Worm (Caenorhabditis elegans) whole organism, L1 larva: ENCODE results near the gene C49G7.13.

Experiments used
- aly-2 ChIP-seq: fragments of 150-350 bp; optimal IDR thresholded peaks from 2 replicates; lab custom pipeline; 2014; ENCODE audit warnings: missing biosample characterization, missing genetic modification characterization
- elt-3 ChIP-seq, 6 experiments: fragments of 150-350 bp in 1 of 6; sonication (generic microtip); optimal IDR thresholded peaks; 2 replicates each; lab custom pipeline; 2017 to 2018; ENCODE audit warnings: missing biosample characterization in 6 of 6, missing genetic modification characterization in 6 of 6, inconsistent platforms in 1 of 6
- lin-15B ChIP-seq: fragments of 150-350 bp; sonication (generic microtip); optimal IDR thresholded peaks from 3 replicates; lab custom pipeline; 2014; ENCODE audit warnings: missing biosample characterization, missing genetic modification characterization
- mab-9 ChIP-seq: fragments of 200-800 bp; sonication (Bioruptor generic); IDR thresholded peaks from 2 replicates; pipeline ENCODE4 v1.3.6; 2022; ENCODE audit warnings: missing genetic modification reagents, missing genetic modification characterization, missing compliant biosample characterization
- nhr-11 ChIP-seq: fragments of 150-350 bp; optimal IDR thresholded peaks from 2 replicates; lab custom pipeline; 2014; ENCODE audit warnings: missing biosample characterization, missing genetic modification characterization
- nhr-47 ChIP-seq: sonication (generic microtip); optimal IDR thresholded peaks from 2 replicates; lab custom pipeline; 2016; ENCODE audit warnings: mild to moderate bottlenecking, missing genetic modification characterization, moderate library complexity, missing compliant biosample characterization
- rnt-1 ChIP-seq: sonication (generic microtip); optimal IDR thresholded peaks from 2 replicates; lab custom pipeline; 2016; ENCODE audit warnings: mild to moderate bottlenecking, missing genetic modification characterization, moderate library complexity, missing compliant biosample characterization
- snpc-4 ChIP-seq: fragments of 150-350 bp; optimal IDR thresholded peaks from 2 replicates; lab custom pipeline; 2014; ENCODE audit warnings: missing biosample characterization, missing genetic modification characterization
- sptf-1 ChIP-seq: fragments of 150-350 bp; optimal IDR thresholded peaks from 2 replicates; lab custom pipeline; 2014; ENCODE audit warnings: missing biosample characterization, missing genetic modification characterization
- zag-1 ChIP-seq: fragments of 150-350 bp; optimal IDR thresholded peaks from 2 replicates; lab custom pipeline; 2014; ENCODE audit warnings: missing biosample characterization, missing genetic modification characterization

DNA sequence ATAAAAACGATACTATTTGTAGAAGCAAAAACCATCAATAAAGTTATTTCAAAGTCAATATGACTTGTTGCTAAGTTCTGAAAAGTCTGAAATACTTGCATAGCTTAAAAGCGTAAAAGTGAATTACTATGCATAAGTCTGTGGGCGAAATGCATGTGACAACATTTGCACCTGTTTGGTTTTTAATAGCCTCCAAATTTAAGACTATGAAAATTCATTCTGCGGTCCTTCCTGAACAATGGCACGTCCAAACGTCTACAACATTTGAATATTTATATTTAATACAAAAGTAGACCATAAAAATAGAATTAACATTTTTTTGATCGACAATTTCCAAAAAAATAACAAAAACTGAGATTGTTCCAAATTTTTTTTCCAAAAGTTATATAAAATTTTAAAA lies 14.1 kb upstream of the C49G7.13 start, which contains the start of gene K09D9.14:
- no peak for TF ChIP-seq aly-2 (tag; lab: Kevin White, UChicago)
- no peak for TF ChIP-seq elt-3 (tag; optimal IDR thresholded peaks at IDR 0.05; lab: Kevin White, UChicago)
- TF ChIP-seq mab-9, result no peak
- no peak for TF ChIP-seq snpc-4 (tag; lab: Kevin White, UChicago)
- TF ChIP-seq lin-15B (tag; lab: Kevin White, UChicago), result no peak
- no peak for TF ChIP-seq sptf-1 (tag; lab: Kevin White, UChicago)
- TF ChIP-seq zag-1 (tag; lab: Kevin White, UChicago), result no peak
- no peak for TF ChIP-seq nhr-47 (tag; lab: Kevin White, UChicago)
- no peak for TF ChIP-seq nhr-11 (tag; lab: Kevin White, UChicago)
- TF ChIP-seq rnt-1 (tag; lab: Kevin White, UChicago), result no peak
